Fruit fly (Drosophila melanogaster) whole organism, embryonic: ENCODE data around the gene CG9254.

Experiments
- BtbVII ChIP-seq: fragments of 200-800 bp; sonication (Bioruptor generic); optimal IDR thresholded peaks from 3 replicates; lab custom pipeline; 2017; ENCODE audit warnings: missing biosample characterization, mild to moderate bottlenecking, missing genetic modification characterization
- CG10147 ChIP-seq: fragments of 200-800 bp; sonication (Bioruptor generic); optimal IDR thresholded peaks from 2 replicates; lab custom pipeline; 2019; ENCODE audit warnings: missing biosample characterization, mild to moderate bottlenecking, missing genetic modification characterization, moderate library complexity
- CG11723 ChIP-seq: fragments of 200-800 bp; sonication (Bioruptor generic); optimal IDR thresholded peaks from 2 replicates; lab custom pipeline; 2017; ENCODE audit warnings: missing biosample characterization, mild to moderate bottlenecking, missing genetic modification characterization
- CG12071 ChIP-seq: fragments of 200-800 bp; sonication (Bioruptor generic); optimal IDR thresholded peaks from 3 replicates; lab custom pipeline; 2018; ENCODE audit warnings: missing biosample characterization, mild to moderate bottlenecking, missing genetic modification characterization
- CG12942 ChIP-seq: fragments of 200-800 bp; sonication (Bioruptor generic); optimal IDR thresholded peaks from 3 replicates; lab custom pipeline; 2016; ENCODE audit warnings: missing biosample characterization, missing genetic modification characterization
- CG13624 ChIP-seq: fragments of 200-800 bp; sonication (Bioruptor generic); optimal IDR thresholded peaks from 2 replicates; lab custom pipeline; 2016; ENCODE audit warnings: missing biosample characterization, missing genetic modification characterization
- CG17385 ChIP-seq: fragments of 200-800 bp; sonication (Bioruptor generic); optimal IDR thresholded peaks from 3 replicates; lab custom pipeline; 2018; ENCODE audit warnings: missing biosample characterization, mild to moderate bottlenecking, missing genetic modification characterization
- CG18476 ChIP-seq: fragments of 200-800 bp; sonication (Bioruptor generic); optimal IDR thresholded peaks from 2 replicates; lab custom pipeline; 2016; ENCODE audit warnings: missing biosample characterization, mild to moderate bottlenecking, missing genetic modification characterization
- CG18764 ChIP-seq: fragments of 200-800 bp; sonication (Bioruptor generic); optimal IDR thresholded peaks from 3 replicates; lab custom pipeline; 2016; ENCODE audit warnings: missing biosample characterization, missing genetic modification characterization
- CG2129 ChIP-seq: fragments of 200-800 bp; sonication (Bioruptor generic); IDR thresholded peaks from 2 replicates; pipeline ENCODE4 v1.3.6; 2022; ENCODE audit warnings: missing biosample characterization, missing genetic modification characterization; ENCODE audit not compliant: partially characterized antibody
- CG42726 ChIP-seq: fragments of 200-800 bp; sonication (Bioruptor generic); IDR thresholded peaks from 2 replicates; pipeline ENCODE4 v1.3.6; 2022; ENCODE audit warnings: missing biosample characterization, missing genetic modification characterization; ENCODE audit not compliant: partially characterized antibody
- CG4707 ChIP-seq: fragments of 200-800 bp; sonication (Bioruptor generic); optimal IDR thresholded peaks from 2 replicates; lab custom pipeline; 2018; ENCODE audit warnings: missing biosample characterization, mild to moderate bottlenecking, missing genetic modification characterization, moderate library complexity
- CG4730 ChIP-seq: fragments of 200-800 bp; sonication (Bioruptor generic); IDR thresholded peaks from 2 replicates; pipeline ENCODE4 v1.3.6; 2022; ENCODE audit warnings: missing biosample characterization, missing genetic modification characterization
- CG6654 ChIP-seq: fragments of 200-800 bp; sonication (Bioruptor generic); optimal IDR thresholded peaks from 2 replicates; lab custom pipeline; 2017; ENCODE audit warnings: missing biosample characterization, mild to moderate bottlenecking, missing genetic modification characterization
- CG6683 ChIP-seq: fragments of 200-800 bp; sonication (Bioruptor generic); optimal IDR thresholded peaks from 2 replicates; lab custom pipeline; 2017; ENCODE audit warnings: missing biosample characterization, mild to moderate bottlenecking, missing genetic modification characterization, missing genetic modification reagents
- CG7745 ChIP-seq: fragments of 200-800 bp; sonication (Bioruptor generic); optimal IDR thresholded peaks from 2 replicates; lab custom pipeline; 2018; ENCODE audit warnings: missing biosample characterization, mild to moderate bottlenecking, missing genetic modification characterization, moderate library complexity
- CG7928 ChIP-seq: fragments of 200-800 bp; sonication (Bioruptor generic); optimal IDR thresholded peaks from 2 replicates; lab custom pipeline; 2017; ENCODE audit warnings: missing biosample characterization, mild to moderate bottlenecking, missing genetic modification characterization
- CG9215 ChIP-seq: fragments of 200-800 bp; sonication (Bioruptor generic); IDR thresholded peaks from 2 replicates; pipeline ENCODE4 v1.3.6; 2022; ENCODE audit warnings: missing biosample characterization, missing genetic modification characterization
- CG9876 ChIP-seq: fragments of 200-800 bp; sonication (Bioruptor generic); optimal IDR thresholded peaks from 2 replicates; lab custom pipeline; 2016; ENCODE audit warnings: missing biosample characterization, missing genetic modification characterization
- CG9932 ChIP-seq: fragments of 200-800 bp; sonication (Bioruptor generic); IDR thresholded peaks from 2 replicates; pipeline ENCODE4 v1.3.6; 2022; ENCODE audit warnings: missing biosample characterization, missing genetic modification characterization
- CrebB ChIP-seq: fragments of 200-800 bp; sonication (Bioruptor generic); optimal IDR thresholded peaks from 3 replicates; lab custom pipeline; 2018; ENCODE audit warnings: missing biosample characterization, mild to moderate bottlenecking, missing genetic modification characterization
- E2f1 ChIP-seq: fragments of 200-800 bp; sonication (Bioruptor generic); IDR thresholded peaks from 2 replicates; pipeline ENCODE4 v1.3.6; 2022; ENCODE audit warnings: missing biosample characterization, missing genetic modification characterization
- Eip74EF ChIP-seq, 2 experiments: fragments of 200-800 bp in 1 of 2; fragments of >200 bp in 1 of 2; sonication (Bioruptor generic) in 1 of 2; optimal IDR thresholded peaks; 2 replicates each; lab custom pipeline; 2017 to 2019; ENCODE audit warnings: missing biosample characterization in 2 of 2, missing genetic modification characterization in 2 of 2, mild to moderate bottlenecking in 1 of 2, moderate library complexity in 1 of 2
- GATAe ChIP-seq: fragments of 200-800 bp; sonication (Bioruptor generic); conservative IDR thresholded peaks from 2 replicates; pipeline ENCODE4 v1.3.6; 2022; ENCODE audit warnings: missing biosample characterization, missing genetic modification characterization
- Spps ChIP-seq: fragments of 200-800 bp; sonication (Bioruptor generic); optimal IDR thresholded peaks from 2 replicates; lab custom pipeline; 2018; ENCODE audit warnings: missing biosample characterization, mild to moderate bottlenecking, missing genetic modification characterization
- TFAM ChIP-seq: fragments of 200-800 bp; sonication (Bioruptor generic); optimal IDR thresholded peaks from 2 replicates; lab custom pipeline; 2017; ENCODE audit warnings: missing biosample characterization, missing genetic modification characterization, inconsistent platforms
- abd-A ChIP-seq: fragments of 200-800 bp; sonication (Bioruptor generic); optimal IDR thresholded peaks from 3 replicates; lab custom pipeline; 2019; ENCODE audit warnings: missing biosample characterization, mild to moderate bottlenecking, missing genetic modification characterization, moderate library complexity
- amos ChIP-seq: fragments of 200-800 bp; sonication (Bioruptor generic); IDR thresholded peaks from 2 replicates; pipeline ENCODE4 v1.3.6; 2022; ENCODE audit warnings: missing biosample characterization, missing genetic modification characterization; ENCODE audit not compliant: partially characterized antibody
- ara ChIP-seq: fragments of 200-800 bp; sonication (Bioruptor generic); IDR thresholded peaks from 2 replicates; pipeline ENCODE4 v1.3.6; 2022; ENCODE audit warnings: missing biosample characterization, missing genetic modification characterization
- bbx ChIP-seq: fragments of 200-800 bp; sonication (Bioruptor generic); IDR thresholded peaks from 2 replicates; pipeline ENCODE4 v1.3.6; 2022; ENCODE audit warnings: missing biosample characterization, missing genetic modification characterization; ENCODE audit not compliant: partially characterized antibody
- cato ChIP-seq: fragments of 200-800 bp; sonication (Bioruptor generic); optimal IDR thresholded peaks from 2 replicates; lab custom pipeline; 2016; ENCODE audit warnings: missing biosample characterization, missing genetic modification characterization, borderline replicate concordance
- chm ChIP-seq: fragments of 200-800 bp; sonication (Bioruptor generic); IDR thresholded peaks from 2 replicates; pipeline ENCODE4 v1.3.6; 2022; ENCODE audit warnings: missing biosample characterization, missing genetic modification characterization
- croc ChIP-seq: fragments of 200-800 bp; sonication (Bioruptor generic); conservative IDR thresholded peaks from 3 replicates; pipeline ENCODE4 v1.3.6; 2022; ENCODE audit warnings: missing biosample characterization, missing genetic modification characterization
- eyg ChIP-seq: fragments of 200-800 bp; sonication (Bioruptor generic); optimal IDR thresholded peaks from 3 replicates; lab custom pipeline; 2016; ENCODE audit warnings: missing biosample characterization, missing genetic modification characterization
- hbn ChIP-seq: fragments of 200-800 bp; sonication (Bioruptor generic); IDR thresholded peaks from 2 replicates; pipeline ENCODE4 v1.3.6; 2022; ENCODE audit warnings: missing biosample characterization, missing genetic modification characterization; ENCODE audit not compliant: partially characterized antibody
- her ChIP-seq: fragments of 200-800 bp; sonication (Bioruptor generic); optimal IDR thresholded peaks from 2 replicates; lab custom pipeline; 2016; ENCODE audit warnings: missing biosample characterization, missing genetic modification characterization
- hth ChIP-seq: fragments of >200 bp; optimal IDR thresholded peaks from 2 replicates; lab custom pipeline; 2017; ENCODE audit warnings: inconsistent platforms
- inv ChIP-seq: fragments of 200-800 bp; sonication (Bioruptor generic); IDR thresholded peaks from 2 replicates; pipeline ENCODE4 v1.3.6; 2022; ENCODE audit warnings: missing biosample characterization, missing genetic modification characterization; ENCODE audit not compliant: partially characterized antibody
- kah ChIP-seq: fragments of 200-800 bp; sonication (Bioruptor generic); optimal IDR thresholded peaks from 2 replicates; lab custom pipeline; 2018; ENCODE audit warnings: missing biosample characterization, mild to moderate bottlenecking, missing genetic modification characterization
- knrl ChIP-seq: fragments of 200-800 bp; sonication (Bioruptor generic); IDR thresholded peaks from 3 replicates; pipeline ENCODE4 v1.3.6; 2022; ENCODE audit warnings: missing biosample characterization, missing genetic modification characterization; ENCODE audit not compliant: partially characterized antibody
- lmd ChIP-seq: fragments of 200-800 bp; sonication (Bioruptor generic); IDR thresholded peaks from 2 replicates; pipeline ENCODE4 v1.3.6; 2022; ENCODE audit warnings: missing biosample characterization, missing genetic modification characterization
- nau ChIP-seq: fragments of 200-800 bp; sonication (Bioruptor generic); optimal IDR thresholded peaks from 3 replicates; lab custom pipeline; 2017; ENCODE audit warnings: missing biosample characterization, mild to moderate bottlenecking, missing genetic modification characterization, missing genetic modification reagents
- pan ChIP-seq, 4 experiments: fragments of >200 bp in 3 of 4; fragments of 200-800 bp in 1 of 4; sonication (Bioruptor generic) in 1 of 4; optimal IDR thresholded peaks in 3 of 4; IDR thresholded peaks in 1 of 4; 2 replicates each; pipeline versions ENCODE4 v1.3.6 to Lab custom; 2017 to 2022; ENCODE audit warnings: missing biosample characterization in 2 of 4, missing genetic modification characterization in 2 of 4, mixed read lengths in 1 of 4
- pfk ChIP-seq: fragments of 200-800 bp; sonication (Bioruptor generic); optimal IDR thresholded peaks from 2 replicates; lab custom pipeline; 2018; ENCODE audit warnings: missing biosample characterization, mild to moderate bottlenecking, missing genetic modification characterization, moderate library complexity
- psq ChIP-seq: fragments of 200-800 bp; sonication (Bioruptor generic); optimal IDR thresholded peaks from 2 replicates; lab custom pipeline; 2017; ENCODE audit warnings: missing biosample characterization, missing genetic modification characterization
- seq ChIP-seq: fragments of 200-800 bp; sonication (Bioruptor generic); IDR thresholded peaks from 2 replicates; pipeline ENCODE4 v1.3.6; 2022; ENCODE audit warnings: missing biosample characterization, missing genetic modification characterization
- z ChIP-seq: fragments of 200-800 bp; sonication (Bioruptor generic); IDR thresholded peaks from 3 replicates; pipeline ENCODE4 v1.3.6; 2022; ENCODE audit warnings: missing biosample characterization, missing genetic modification characterization
- zf30C ChIP-seq: fragments of 200-800 bp; sonication (Bioruptor generic); optimal IDR thresholded peaks from 3 replicates; lab custom pipeline; 2018; ENCODE audit warnings: missing biosample characterization, mild to moderate bottlenecking, missing genetic modification characterization
- zfh1 ChIP-seq: fragments of 200-800 bp; sonication (Bioruptor generic); IDR thresholded peaks from 3 replicates; pipeline ENCODE4 v1.3.6; 2022; ENCODE audit warnings: missing biosample characterization, missing genetic modification characterization

CG9254 gene

DNA sequence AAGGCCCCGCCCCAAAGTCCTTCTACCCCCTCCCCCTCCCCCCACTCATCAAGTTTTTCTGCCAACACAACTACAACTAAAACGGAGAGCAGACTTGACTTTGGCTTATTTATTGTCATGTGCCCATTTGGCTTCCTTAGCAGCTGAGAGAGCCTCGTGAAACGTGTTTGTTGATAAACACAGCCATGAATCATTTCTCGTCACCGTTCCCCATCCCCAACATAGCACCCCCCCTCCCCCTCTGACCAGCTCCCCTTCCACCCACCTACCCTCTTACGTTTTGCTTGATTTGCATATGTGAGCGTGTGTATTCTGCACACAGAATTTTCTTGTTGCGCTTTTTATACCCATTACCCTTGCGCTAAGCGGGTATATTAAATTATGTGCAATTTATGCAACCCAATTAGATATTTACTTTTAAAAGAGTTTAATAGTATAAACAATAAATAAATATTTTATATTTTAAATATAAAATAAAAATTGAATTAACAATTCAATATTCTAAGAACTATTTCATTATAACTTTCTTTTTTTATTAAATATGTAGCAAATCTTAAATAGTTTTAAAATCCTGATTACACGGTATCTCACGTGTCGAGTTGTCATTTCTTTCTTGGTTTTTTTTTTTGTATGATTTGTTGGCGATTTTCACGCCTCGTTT is 25.1 kb downstream of the CG9254 start (continued):
- no peak for TF ChIP-seq CG4730 (GFP tag; lab: Robert Waterston, UW)
- no peak for TF ChIP-seq knrl (GFP tag; lab: Robert Waterston, UW)
- no peak for TF ChIP-seq psq
- TF ChIP-seq pfk (GFP tag; lab: Kevin White, UChicago), result no peak
- TF ChIP-seq CG9876, result no peak
- TF ChIP-seq CG12942, result no peak
- TF ChIP-seq Spps (tag; lab: Kevin White, UChicago), result no peak
- TF ChIP-seq nau (GFP tag; lab: Kevin White, UChicago), result no peak
- TF ChIP-seq CrebB (tag; lab: Kevin White, UChicago), result no peak
- no peak for TF ChIP-seq CG18476
- no peak for TF ChIP-seq amos
- no peak for TF ChIP-seq croc (GFP tag; lab: Robert Waterston, UW)
- no peak for TF ChIP-seq CG12071 (GFP tag; lab: Kevin White, UChicago)
- no peak for TF ChIP-seq CG42726 (GFP tag; lab: Robert Waterston, UW)
- TF ChIP-seq zf30C (GFP tag; lab: Kevin White, UChicago), result no peak
- TF ChIP-seq CG9932 (GFP tag; lab: Robert Waterston, UW), result no peak
- TF ChIP-seq CG13624, result no peak
- no peak for TF ChIP-seq CG18764 (GFP tag; lab: Kevin White, UChicago)
- TF ChIP-seq CG7928 (GFP tag; lab: Kevin White, UChicago), result no peak
- no peak for TF ChIP-seq z (GFP tag; lab: Robert Waterston, UW)
- TF ChIP-seq BtbVII (GFP tag; lab: Kevin White, UChicago), result no peak
- TF ChIP-seq hth, result no peak
- TF ChIP-seq her (GFP tag; lab: Kevin White, UChicago), result no peak
- no peak for TF ChIP-seq chm
- TF ChIP-seq CG9215 (GFP tag; lab: Robert Waterston, UW), result no peak
- no peak for TF ChIP-seq seq (GFP tag; lab: Robert Waterston, UW)
- TF ChIP-seq CG2129, result no peak
- no peak for TF ChIP-seq lmd
- TF ChIP-seq zfh1 (GFP tag; lab: Robert Waterston, UW), result no peak
- TF ChIP-seq inv, result no peak
- no peak for TF ChIP-seq ara (GFP tag; lab: Robert Waterston, UW)
- no peak for TF ChIP-seq cato (GFP tag; lab: Kevin White, UChicago)
- TF ChIP-seq CG7745 (tag; lab: Kevin White, UChicago), result no peak
- no peak for TF ChIP-seq Eip74EF (GFP tag; optimal IDR thresholded peaks at IDR 0.05; lab: Kevin White, UChicago)
- TF ChIP-seq GATAe (GFP tag; lab: Robert Waterston, UW), result no peak
- no peak for TF ChIP-seq CG4707 (GFP tag; lab: Kevin White, UChicago)
- no peak for TF ChIP-seq CG10147
- TF ChIP-seq CG11723, result no peak
- TF ChIP-seq CG17385 (GFP tag; lab: Kevin White, UChicago), result no peak
- TF ChIP-seq hbn, result no peak
- no peak for TF ChIP-seq TFAM (GFP tag; lab: Kevin White, UChicago)
- no peak for TF ChIP-seq CG6683 (GFP tag; lab: Kevin White, UChicago)
- TF ChIP-seq bbx, result no peak
- no peak for TF ChIP-seq pan (optimal IDR thresholded peaks at IDR 0.05; lab: Kevin White, UChicago)
- peak in 1 of 2 experiments; percentile 20 for TF ChIP-seq pan (GFP tag; optimal IDR thresholded peaks at IDR 0.05 in 1 of 2, IDR thresholded peaks at IDR 0.05 in 1 of 2)
- peak; percentile 19; the same call in 1 of the 2 replicates for TF ChIP-seq E2f1
- no peak for TF ChIP-seq abd-A
- no peak for TF ChIP-seq kah (GFP tag; lab: Kevin White, UChicago)
- no peak for TF ChIP-seq eyg (GFP tag; lab: Kevin White, UChicago)
- TF ChIP-seq CG6654, result no peak
